Worm (Caenorhabditis elegans) whole organism, L3 larva: ENCODE measurements around the gene rmd-2.

Experiments
- R02D3.7 ChIP-seq: fragments of 150-350 bp; optimal IDR thresholded peaks from 2 replicates; lab custom pipeline; 2014; ENCODE audit warnings: missing biosample characterization, missing genetic modification characterization
- ZK546.5 ChIP-seq: sonication (generic microtip); optimal IDR thresholded peaks from 2 replicates; lab custom pipeline; 2017; ENCODE audit warnings: missing biosample characterization, missing genetic modification characterization
- ama-1 ChIP-seq: fragments of 150-350 bp; optimal IDR thresholded peaks from 2 replicates; lab custom pipeline; 2018
- ceh-16 ChIP-seq: sonication (generic microtip); optimal IDR thresholded peaks from 2 replicates; lab custom pipeline; 2017; ENCODE audit warnings: missing biosample characterization, missing genetic modification characterization
- ceh-28 ChIP-seq: fragments of 150-350 bp; optimal IDR thresholded peaks from 2 replicates; lab custom pipeline; 2014; ENCODE audit warnings: missing biosample characterization, missing genetic modification reagents, missing genetic modification characterization
- ceh-82 ChIP-seq: fragments of 150-350 bp; optimal IDR thresholded peaks from 2 replicates; lab custom pipeline; 2014; ENCODE audit warnings: missing biosample characterization, missing genetic modification characterization
- ceh-9 ChIP-seq: sonication (generic microtip); optimal IDR thresholded peaks from 2 replicates; lab custom pipeline; 2018; ENCODE audit warnings: missing biosample characterization, missing genetic modification characterization
- daf-12 ChIP-seq: fragments of 150-350 bp; optimal IDR thresholded peaks from 2 replicates; lab custom pipeline; 2014; ENCODE audit warnings: missing biosample characterization, missing genetic modification reagents, missing genetic modification characterization
- egl-27 ChIP-seq: sonication (generic microtip); optimal IDR thresholded peaks from 4 replicates; lab custom pipeline; 2017; ENCODE audit warnings: missing biosample characterization, missing genetic modification reagents, missing genetic modification characterization
- elt-2 ChIP-seq: sonication (generic microtip); optimal IDR thresholded peaks from 2 replicates; lab custom pipeline; 2016; ENCODE audit warnings: missing genetic modification reagents, mild to moderate bottlenecking, missing genetic modification characterization, missing compliant biosample characterization
- elt-3 ChIP-seq, 3 experiments: fragments of 150-350 bp in 1 of 3; sonication (generic microtip) in 2 of 3; optimal IDR thresholded peaks; 2 replicates in 2 of 3; 4 replicates in 1 of 3; lab custom pipeline; 2014 to 2017; ENCODE audit warnings: missing biosample characterization in 3 of 3, missing genetic modification characterization in 3 of 3
- eor-1 ChIP-seq, 2 experiments: fragments of 150-350 bp; optimal IDR thresholded peaks; 2 replicates each; lab custom pipeline; 2014 to 2018; ENCODE audit warnings: missing biosample characterization in 2 of 2, missing genetic modification characterization in 2 of 2
- fkh-10 ChIP-seq: sonication (generic microtip); optimal IDR thresholded peaks from 2 replicates; lab custom pipeline; 2017; ENCODE audit warnings: missing biosample characterization, missing genetic modification reagents, missing genetic modification characterization
- fkh-2 ChIP-seq: fragments of 150-350 bp; optimal IDR thresholded peaks from 2 replicates; lab custom pipeline; 2014; ENCODE audit warnings: missing biosample characterization, missing genetic modification reagents, missing genetic modification characterization
- fos-1 ChIP-seq: fragments of 150-350 bp; optimal IDR thresholded peaks from 2 replicates; lab custom pipeline; 2014; ENCODE audit warnings: missing biosample characterization, missing genetic modification characterization
- hmg-11 ChIP-seq: sonication (generic microtip); optimal IDR thresholded peaks from 2 replicates; lab custom pipeline; 2016; ENCODE audit warnings: missing genetic modification characterization, missing compliant biosample characterization
- lin-15B ChIP-seq: fragments of 150-350 bp; optimal IDR thresholded peaks from 2 replicates; lab custom pipeline; 2014; ENCODE audit warnings: missing biosample characterization, missing genetic modification characterization
- lin-39 ChIP-seq: fragments of 150-350 bp; optimal IDR thresholded peaks from 2 replicates; lab custom pipeline; 2018; ENCODE audit warnings: missing biosample characterization, missing genetic modification reagents, missing genetic modification characterization
- lsy-12 ChIP-seq: sonication (generic microtip); optimal IDR thresholded peaks from 2 replicates; lab custom pipeline; 2016; ENCODE audit warnings: mild to moderate bottlenecking, missing genetic modification characterization, missing compliant biosample characterization
- nfya-1 ChIP-seq: sonication (generic microtip); optimal IDR thresholded peaks from 2 replicates; lab custom pipeline; 2017; ENCODE audit warnings: missing genetic modification characterization, mild to moderate bottlenecking, missing compliant biosample characterization, antibody characterized with exemption, moderate library complexity; ENCODE audit not compliant: insufficient read depth
- nhr-11 ChIP-seq: fragments of 150-350 bp; optimal IDR thresholded peaks from 2 replicates; lab custom pipeline; 2014; ENCODE audit warnings: missing biosample characterization, missing genetic modification characterization
- nhr-12 ChIP-seq: fragments of 150-350 bp; optimal IDR thresholded peaks from 2 replicates; lab custom pipeline; 2014; ENCODE audit warnings: missing biosample characterization, missing genetic modification characterization
- nhr-23 ChIP-seq: fragments of 150-350 bp; optimal IDR thresholded peaks from 2 replicates; lab custom pipeline; 2014; ENCODE audit warnings: missing biosample characterization, missing genetic modification reagents, missing genetic modification characterization
- nhr-25 ChIP-seq: sonication (generic microtip); optimal IDR thresholded peaks from 2 replicates; lab custom pipeline; 2017; ENCODE audit warnings: missing biosample characterization, missing genetic modification characterization
- nhr-28 ChIP-seq: fragments of 150-350 bp; optimal IDR thresholded peaks from 2 replicates; lab custom pipeline; 2014; ENCODE audit warnings: missing biosample characterization, missing genetic modification characterization
- nhr-43 ChIP-seq: sonication (generic microtip); optimal IDR thresholded peaks from 2 replicates; lab custom pipeline; 2016; ENCODE audit warnings: mild to moderate bottlenecking, missing genetic modification characterization, missing compliant biosample characterization; ENCODE audit not compliant: poor library complexity, severe bottlenecking
- nhr-76 ChIP-seq: fragments of 150-350 bp; sonication (generic microtip); optimal IDR thresholded peaks from 5 replicates; lab custom pipeline; 2014; ENCODE audit warnings: missing biosample characterization, missing genetic modification characterization
- nhr-77 ChIP-seq: fragments of 150-350 bp; optimal IDR thresholded peaks from 2 replicates; lab custom pipeline; 2014; ENCODE audit warnings: missing biosample characterization, missing genetic modification characterization
- pha-4 ChIP-seq: fragments of 150-350 bp; optimal IDR thresholded peaks from 2 replicates; lab custom pipeline; 2014; ENCODE audit warnings: missing biosample characterization, missing genetic modification reagents, missing genetic modification characterization
- pqm-1 ChIP-seq: fragments of 150-350 bp; optimal IDR thresholded peaks from 2 replicates; lab custom pipeline; 2017; ENCODE audit warnings: missing biosample characterization, missing genetic modification characterization, inconsistent platforms
- skn-1 ChIP-seq: fragments of 150-350 bp; optimal IDR thresholded peaks from 2 replicates; lab custom pipeline; 2014; ENCODE audit warnings: missing biosample characterization, missing genetic modification characterization
- snpc-4 ChIP-seq: fragments of 150-350 bp; optimal IDR thresholded peaks from 2 replicates; lab custom pipeline; 2014; ENCODE audit warnings: missing biosample characterization, missing genetic modification characterization
- tbx-2 ChIP-seq: sonication (generic microtip); optimal IDR thresholded peaks from 2 replicates; lab custom pipeline; 2016; ENCODE audit warnings: mild to moderate bottlenecking, missing genetic modification characterization, missing compliant biosample characterization
- unc-39 ChIP-seq: sonication (generic microtip); optimal IDR thresholded peaks from 4 replicates; lab custom pipeline; 2017; ENCODE audit warnings: missing biosample characterization, missing genetic modification characterization
- unc-62 ChIP-seq: fragments of 150-350 bp; sonication (generic microtip); optimal IDR thresholded peaks from 4 replicates; lab custom pipeline; 2014; ENCODE audit warnings: missing biosample characterization, missing genetic modification reagents, missing genetic modification characterization
- zag-1 ChIP-seq: fragments of 150-350 bp; optimal IDR thresholded peaks from 2 replicates; lab custom pipeline; 2014; ENCODE audit warnings: missing biosample characterization, missing genetic modification characterization
- ztf-11 ChIP-seq: fragments of 150-350 bp; optimal IDR thresholded peaks from 2 replicates; lab custom pipeline; 2014; ENCODE audit warnings: missing biosample characterization, missing genetic modification characterization
- ztf-4 ChIP-seq: fragments of 150-350 bp; optimal IDR thresholded peaks from 2 replicates; lab custom pipeline; 2014; ENCODE audit warnings: missing biosample characterization, missing genetic modification characterization

rmd-2 gene

ce11 chrV:9982568-9982967 lies 3.5 kb downstream of the rmd-2 start, which contains the start of gene C27H6.9:
Gene C27H6.9 (plus strand): TSS chrV:9982868.
- TF ChIP-seq nhr-77 (tag; lab: Kevin White, UChicago) (no peak), lin-39 (tag; lab: Kevin White, UChicago) (no peak)

ce11 chrV:9980731-9981483 lies 5.2 kb downstream of the rmd-2 start, which contains the start of the genes ruvb-1 and tofu-1:
Gene ruvb-1 (minus strand): TSS chrV:9980802.
Gene tofu-1 (plus strand): TSS chrV:9981147.
- peak; percentile 19 for TF ChIP-seq R02D3.7
- peak; percentile 75 for TF ChIP-seq nhr-23
- TF ChIP-seq nhr-43: peak; percentile 70
- peak; percentile 31 for TF ChIP-seq lin-39 (tag; lab: Kevin White, UChicago)
- peak; percentile 47 for TF ChIP-seq lin-15B (tag; lab: Kevin White, UChicago)
- TF ChIP-seq ceh-28 (tag; lab: Kevin White, UChicago): peak; percentile 43
- peak; percentile 59 for TF ChIP-seq nfya-1 (tag; lab: Kevin White, UChicago)
- peak; percentile 43 for TF ChIP-seq lsy-12 (tag; lab: Kevin White, UChicago)
- peak; percentile 48 for TF ChIP-seq tbx-2 (tag; lab: Kevin White, UChicago)
- TF ChIP-seq hmg-11 (tag; lab: Kevin White, UChicago): peak; percentile 53
- peak; percentile 47 for TF ChIP-seq elt-2 (tag; lab: Kevin White, UChicago)
- TF ChIP-seq nhr-25 (tag; lab: Kevin White, UChicago): peak; percentile 56

DNA sequence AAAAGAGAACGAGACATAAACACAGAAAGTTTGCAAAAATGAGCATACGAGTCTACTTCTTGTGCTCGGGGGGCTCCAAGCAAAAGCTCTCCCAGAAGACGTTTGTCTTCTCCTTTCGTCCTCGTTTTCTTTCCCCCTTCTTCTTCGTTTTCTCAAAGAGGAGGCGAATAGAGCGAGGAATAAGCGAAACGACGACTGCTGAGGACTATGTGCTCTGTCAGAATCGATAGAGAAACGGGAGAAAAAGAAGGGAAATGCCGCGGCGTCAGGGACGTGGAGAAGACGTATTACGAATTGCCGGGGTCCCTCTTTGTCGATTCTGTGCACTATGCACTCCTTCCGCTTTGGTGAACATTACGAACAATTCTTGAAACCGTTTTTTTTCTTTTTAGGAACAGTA lies 7.7 kb downstream of the rmd-2 start:
- TF ChIP-seq snpc-4 (tag; lab: Kevin White, UChicago) (peak; percentile 5), lin-39 (tag; lab: Kevin White, UChicago) (peak; percentile 59), ceh-16 (tag; lab: Kevin White, UChicago) (no peak), nhr-23 (no peak), pqm-1 (tag; lab: Kevin White, UChicago) (no peak), daf-12 (tag; lab: Kevin White, UChicago) (no peak), nfya-1 (tag; lab: Kevin White, UChicago) (peak; percentile 60), lsy-12 (tag; lab: Kevin White, UChicago) (no peak), ztf-4 (tag; lab: Kevin White, UChicago) (no peak), hmg-11 (tag; lab: Kevin White, UChicago) (peak; percentile 48)

- TF ChIP-seq elt-3 (tag; optimal IDR thresholded peaks at IDR 0.05; lab: Kevin White, UChicago): no peak
- TF ChIP-seq fkh-10 (GFP tag; lab: Kevin White, UChicago): peak; percentile 62
Observed at ce11 chrV:9977211-9977610, 8.9 kb downstream of the rmd-2 start.

DNA sequence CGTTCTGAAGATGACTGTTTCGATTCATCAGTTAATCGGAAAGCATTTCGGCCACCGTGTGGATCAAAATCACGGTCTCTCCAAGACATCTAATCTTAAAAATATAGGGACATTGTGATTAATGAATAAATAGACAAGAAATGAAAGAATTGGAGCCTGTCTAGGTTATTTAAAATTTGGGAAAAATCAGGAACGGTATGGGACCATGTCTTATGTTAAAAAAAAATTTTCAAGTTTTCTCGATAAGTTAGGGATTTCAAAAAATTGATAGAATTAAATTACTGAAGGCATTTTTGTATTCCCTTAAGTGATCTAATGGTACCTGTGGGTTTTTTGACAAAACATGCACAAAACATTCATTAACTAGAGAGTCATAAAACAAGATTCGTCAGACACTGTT lies 9.9 kb downstream of the rmd-2 start, which contains the start of gene unc-41:
Gene unc-41, minus strand, starts transcription at position 101 of the 400 bp plus-strand sequence.
- no peak for TF ChIP-seq skn-1 (tag; lab: Kevin White, UChicago)
- no peak for TF ChIP-seq nhr-25 (tag; lab: Kevin White, UChicago)
- no peak for TF ChIP-seq fkh-2 (tag; lab: Kevin White, UChicago)
- no peak for TF ChIP-seq nhr-43
- TF ChIP-seq nhr-76 (tag; lab: Kevin White, UChicago): no peak
- no peak for TF ChIP-seq pha-4
- no peak for TF ChIP-seq ceh-28 (tag; lab: Kevin White, UChicago)
- no peak for TF ChIP-seq unc-62 (GFP tag; lab: Kevin White, UChicago)

DNA sequence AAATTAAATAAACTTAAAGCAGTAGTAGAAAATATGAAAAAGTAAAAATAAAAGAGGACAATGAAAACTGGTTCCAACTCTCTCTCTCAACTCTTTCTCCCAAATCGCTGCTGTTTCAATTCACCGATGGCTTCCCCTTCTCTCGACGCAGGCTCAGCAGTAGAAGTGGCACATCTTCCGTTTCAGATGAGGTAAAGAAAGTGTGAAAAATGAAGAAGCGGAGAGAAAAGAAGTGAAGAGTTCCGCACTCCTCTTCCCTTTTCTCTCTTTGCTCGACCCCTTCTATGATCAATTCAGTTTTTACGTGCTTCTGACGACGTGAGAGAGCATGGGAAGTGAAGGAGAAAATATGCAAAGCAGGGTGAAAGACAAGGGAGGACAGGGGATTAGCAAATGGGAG lies 11.8 kb downstream of the rmd-2 start:
- TF ChIP-seq lin-39 (tag; lab: Kevin White, UChicago) (peak; percentile 1), nfya-1 (tag; lab: Kevin White, UChicago) (peak; percentile 46), ceh-16 (tag; lab: Kevin White, UChicago) (no peak), fkh-10 (GFP tag; lab: Kevin White, UChicago) (peak; percentile 72)

- TF ChIP-seq ceh-82 (tag; lab: Kevin White, UChicago) (peak; percentile 23), nhr-12 (no peak), ama-1 (peak; percentile 53), nhr-11 (no peak), fos-1 (tag; lab: Kevin White, UChicago) (no peak), eor-1 (tag; optimal IDR thresholded peaks at IDR 0.05; lab: Kevin White, UChicago) (no peak), nhr-23 (no peak), ceh-9 (tag; lab: Kevin White, UChicago) (no peak), elt-2 (tag; lab: Kevin White, UChicago) (peak; percentile 52), unc-39 (tag; lab: Kevin White, UChicago) (no peak), daf-12 (tag; lab: Kevin White, UChicago) (no peak), ztf-11 (no peak), unc-62 (GFP tag; lab: Kevin White, UChicago) (peak; percentile 16), zag-1 (tag; lab: Kevin White, UChicago) (no peak), ZK546.5 (tag; lab: Kevin White, UChicago) (no peak), egl-27 (no peak), nhr-77 (tag; lab: Kevin White, UChicago) (peak; percentile 38), nhr-28 (tag; lab: Kevin White, UChicago) (no peak)
Observed at ce11 chrV:9970119-9970518, 16.0 kb downstream of the rmd-2 start.
